Fruit fly (Drosophila melanogaster) whole organism, wandering third instar larva: ENCODE measurements around the gene trr.

Experiments used
- Abd-B ChIP-seq: fragments of >200 bp; optimal IDR thresholded peaks from 2 replicates; lab custom pipeline; 2017; ENCODE audit warnings: missing biosample characterization, missing genetic modification characterization
- Dfd ChIP-seq: fragments of >200 bp; optimal IDR thresholded peaks from 2 replicates; lab custom pipeline; 2017; ENCODE audit warnings: missing biosample characterization, missing genetic modification characterization
- Mio ChIP-seq: sonication (Bioruptor generic); optimal IDR thresholded peaks from 2 replicates; lab custom pipeline; 2016; ENCODE audit warnings: missing biosample characterization, missing genetic modification characterization
- Myc ChIP-seq: fragments of >200 bp; optimal IDR thresholded peaks from 2 replicates; lab custom pipeline; 2017
- N ChIP-seq: fragments of >200 bp; optimal IDR thresholded peaks from 2 replicates; lab custom pipeline; 2018; ENCODE audit warnings: missing biosample characterization, missing external identifiers, missing genetic modification characterization
- Rel ChIP-seq, 2 experiments: fragments of 200-800 bp; sonication (Bioruptor generic) in 1 of 2; optimal IDR thresholded peaks; 2 replicates in 1 of 2; 3 replicates in 1 of 2; lab custom pipeline; 2016 to 2019; ENCODE audit warnings: mild to moderate bottlenecking in 2 of 2, missing biosample characterization in 2 of 2, missing genetic modification characterization in 2 of 2, moderate library complexity in 1 of 2
- Vsx2 ChIP-seq: fragments of 200-300, 225-300 bp; sonication (Bioruptor generic); optimal IDR thresholded peaks from 2 replicates; lab custom pipeline; 2018; ENCODE audit warnings: missing biosample characterization, missing genetic modification characterization; ENCODE audit not compliant: partially characterized antibody
- br ChIP-seq: fragments of 200-800 bp; sonication (Bioruptor generic); optimal IDR thresholded peaks from 2 replicates; lab custom pipeline; 2016; ENCODE audit warnings: missing biosample characterization, missing genetic modification characterization
- brk ChIP-seq: fragments of 200-800 bp; sonication (Bioruptor generic); optimal IDR thresholded peaks from 2 replicates; lab custom pipeline; 2016; ENCODE audit warnings: missing biosample characterization, mild to moderate bottlenecking, missing genetic modification characterization
- foxo ChIP-seq, 2 experiments: fragments of 200-800 bp; sonication (Bioruptor generic); optimal IDR thresholded peaks; 2 replicates in 1 of 2; 3 replicates in 1 of 2; lab custom pipeline; 2016 to 2017; ENCODE audit warnings: missing biosample characterization in 2 of 2, missing genetic modification characterization in 2 of 2
- h ChIP-seq: fragments of 200-800 bp; sonication (Bioruptor generic); optimal IDR thresholded peaks from 3 replicates; lab custom pipeline; 2016; ENCODE audit warnings: missing biosample characterization, mild to moderate bottlenecking, missing genetic modification characterization
- lola ChIP-seq: fragments of >200 bp; optimal IDR thresholded peaks from 2 replicates; lab custom pipeline; 2017; ENCODE audit warnings: missing biosample characterization, missing genetic modification characterization
- pan ChIP-seq: fragments of >200 bp; optimal IDR thresholded peaks from 2 replicates; lab custom pipeline; 2017
- psq ChIP-seq: fragments of 200-800 bp; sonication (Bioruptor generic); optimal IDR thresholded peaks from 3 replicates; lab custom pipeline; 2017; ENCODE audit warnings: missing biosample characterization, mild to moderate bottlenecking, missing genetic modification characterization, moderate library complexity

dm6 chrX:1879606-1880110 is 10.1 kb downstream of the trr start, which contains the start of gene CG14818:
- peak; percentile 15 for TF ChIP-seq psq
- peak; percentile 30 for TF ChIP-seq br (GFP tag; lab: Kevin White, UChicago)
- TF ChIP-seq Vsx2 (GFP tag; lab: Kevin White, UChicago) = no peak
- no peak for TF ChIP-seq Dfd
- TF ChIP-seq Mio (GFP tag; lab: Kevin White, UChicago) = no peak
- no peak for TF ChIP-seq Abd-B (GFP tag; lab: Kevin White, UChicago)
- peak; percentile 66 for TF ChIP-seq h (GFP tag; lab: Kevin White, UChicago)
- no peak for TF ChIP-seq pan (lab: Kevin White, UChicago)
- TF ChIP-seq Myc (lab: Kevin White, UChicago) = no peak
- peak in 1 of 2 experiments; percentile 67 for TF ChIP-seq foxo (GFP tag; optimal IDR thresholded peaks at IDR 0.05; lab: Kevin White, UChicago)
- TF ChIP-seq brk (GFP tag; lab: Kevin White, UChicago) = no peak
- TF ChIP-seq lola (GFP tag; lab: Kevin White, UChicago) = no peak
- TF ChIP-seq Rel (GFP tag; optimal IDR thresholded peaks at IDR 0.05; lab: Kevin White, UChicago) = no peak
- peak; percentile 58 for TF ChIP-seq Rel (tag; optimal IDR thresholded peaks at IDR 0.05; lab: Kevin White, UChicago)
- TF ChIP-seq N (GFP tag; lab: Kevin White, UChicago) = no peak
